Worm (Caenorhabditis elegans) whole organism, L1 larva: ENCODE measurements around the gene F15E6.4.
A peak's percentile ranks its signal among the peaks of the same experiment; 100 is the strongest.

Experiments
- C16A3.4 ChIP-seq: fragments of 150-350 bp; optimal IDR thresholded peaks from 2 replicates; lab custom pipeline; 2014; ENCODE audit warnings: missing biosample characterization, missing genetic modification characterization
- F16B12.6 ChIP-seq: fragments of 150-350 bp; optimal IDR thresholded peaks from 2 replicates; lab custom pipeline; 2014; ENCODE audit warnings: missing biosample characterization, missing genetic modification characterization
- blmp-1 ChIP-seq: fragments of 150-350 bp; optimal IDR thresholded peaks from 2 replicates; lab custom pipeline; 2014; ENCODE audit warnings: missing biosample characterization, missing genetic modification characterization
- ceh-8 ChIP-seq: fragments of 200-800 bp; sonication (Bioruptor generic); optimal IDR thresholded peaks from 2 replicates; lab custom pipeline; 2018; ENCODE audit warnings: mild to moderate bottlenecking, missing genetic modification characterization, moderate library complexity, missing compliant biosample characterization
- ceh-88 ChIP-seq: fragments of 200-800 bp; sonication (Bioruptor generic); IDR thresholded peaks from 2 replicates; pipeline ENCODE4 v1.3.6; 2022; ENCODE audit warnings: missing genetic modification characterization, missing compliant biosample characterization
- ces-1 ChIP-seq: fragments of 150-350 bp; optimal IDR thresholded peaks from 2 replicates; lab custom pipeline; 2014; ENCODE audit warnings: missing biosample characterization, missing genetic modification reagents, missing genetic modification characterization
- dpl-1 ChIP-seq, 3 experiments: fragments of 150-350 bp in 2 of 3; sonication (generic microtip) in 1 of 3; optimal IDR thresholded peaks; 2 replicates each; lab custom pipeline; 2014 to 2017; ENCODE audit warnings: missing biosample characterization in 3 of 3, missing genetic modification characterization in 3 of 3, missing genetic modification reagents in 3 of 3
- efl-1 ChIP-seq, 4 experiments: fragments of 150-350 bp; optimal IDR thresholded peaks in 3 of 4; peaks in 1 of 4; 1 replicate in 1 of 4; 2 replicates in 3 of 4; lab custom pipeline; 2014; ENCODE audit warnings: missing biosample characterization in 2 of 4, missing genetic modification characterization in 2 of 4, missing genetic modification reagents in 2 of 4
- elt-2 ChIP-seq: sonication (generic microtip); optimal IDR thresholded peaks from 2 replicates; lab custom pipeline; 2016; ENCODE audit warnings: missing genetic modification characterization, mild to moderate bottlenecking, inconsistent platforms, missing compliant biosample characterization, missing genetic modification reagents
- fkh-10 ChIP-seq: sonication (generic microtip); optimal IDR thresholded peaks from 2 replicates; lab custom pipeline; 2017; ENCODE audit warnings: missing biosample characterization, missing genetic modification reagents, missing genetic modification characterization
- fkh-4 ChIP-seq: sonication (generic microtip); optimal IDR thresholded peaks from 2 replicates; lab custom pipeline; 2016; ENCODE audit warnings: missing compliant biosample characterization, missing genetic modification characterization, borderline replicate concordance
- fkh-8 ChIP-seq: sonication (generic microtip); optimal IDR thresholded peaks from 2 replicates; lab custom pipeline; 2016; ENCODE audit warnings: mild to moderate bottlenecking, missing genetic modification characterization, missing compliant biosample characterization
- grh-1 ChIP-seq: fragments of 200-800 bp; sonication (Bioruptor generic); IDR thresholded peaks from 2 replicates; pipeline ENCODE4 v1.3.6; 2022; ENCODE audit warnings: missing genetic modification reagents, missing genetic modification characterization, missing compliant biosample characterization
- hlh-4 ChIP-seq: sonication (generic microtip); optimal IDR thresholded peaks from 2 replicates; lab custom pipeline; 2016; ENCODE audit warnings: mild to moderate bottlenecking, missing genetic modification characterization, missing compliant biosample characterization
- hpl-2 ChIP-seq: fragments of 150-350 bp; optimal IDR thresholded peaks from 2 replicates; lab custom pipeline; 2014; ENCODE audit warnings: missing biosample characterization, missing genetic modification reagents, missing genetic modification characterization
- irx-1 ChIP-seq: sonication (generic microtip); optimal IDR thresholded peaks from 2 replicates; lab custom pipeline; 2016; ENCODE audit warnings: missing genetic modification characterization, missing compliant biosample characterization
- jun-1 ChIP-seq: fragments of 150-350 bp; optimal IDR thresholded peaks from 2 replicates; lab custom pipeline; 2014; ENCODE audit warnings: missing biosample characterization, missing genetic modification reagents, missing genetic modification characterization
- lin-13 ChIP-seq: fragments of 150-350 bp; optimal IDR thresholded peaks from 2 replicates; lab custom pipeline; 2014; ENCODE audit warnings: missing biosample characterization, missing genetic modification reagents, missing genetic modification characterization
- lin-35 ChIP-seq, 2 experiments: fragments of 150-350 bp; optimal IDR thresholded peaks; 2 replicates each; lab custom pipeline; 2014; ENCODE audit warnings: missing biosample characterization in 2 of 2, missing genetic modification characterization in 2 of 2, missing genetic modification reagents in 2 of 2
- mdl-1 ChIP-seq, 2 experiments: fragments of 150-350 bp; optimal IDR thresholded peaks; 2 replicates each; lab custom pipeline; 2014 to 2017; ENCODE audit warnings: missing biosample characterization in 2 of 2, missing genetic modification characterization in 2 of 2, inconsistent platforms in 1 of 2
- mef-2 ChIP-seq: fragments of 150-350 bp; optimal IDR thresholded peaks from 2 replicates; lab custom pipeline; 2014; ENCODE audit warnings: missing biosample characterization, missing genetic modification characterization
- mep-1 ChIP-seq: fragments of 150-350 bp; optimal IDR thresholded peaks from 2 replicates; lab custom pipeline; 2014; ENCODE audit warnings: missing biosample characterization, missing genetic modification characterization
- nhr-12 ChIP-seq: sonication (generic microtip); optimal IDR thresholded peaks from 2 replicates; lab custom pipeline; 2017; ENCODE audit warnings: missing biosample characterization, missing genetic modification characterization
- nhr-47 ChIP-seq: sonication (generic microtip); optimal IDR thresholded peaks from 2 replicates; lab custom pipeline; 2016; ENCODE audit warnings: mild to moderate bottlenecking, missing genetic modification characterization, moderate library complexity, missing compliant biosample characterization
- nhr-85 ChIP-seq: sonication (generic microtip); peaks from one replicate; lab custom pipeline; 2016; ENCODE audit warnings: missing genetic modification characterization, inconsistent platforms, missing compliant biosample characterization
- pax-3 ChIP-seq: fragments of 200-800 bp; sonication (Bioruptor generic); optimal IDR thresholded peaks from 2 replicates; lab custom pipeline; 2018; ENCODE audit warnings: mild to moderate bottlenecking, missing genetic modification characterization, moderate library complexity, missing compliant biosample characterization
- snpc-4 ChIP-seq: fragments of 150-350 bp; optimal IDR thresholded peaks from 2 replicates; lab custom pipeline; 2014; ENCODE audit warnings: missing biosample characterization, missing genetic modification characterization
- snu-23 ChIP-seq: sonication (generic microtip); optimal IDR thresholded peaks from 2 replicates; lab custom pipeline; 2016; ENCODE audit warnings: missing genetic modification characterization, missing compliant biosample characterization
- sox-4 ChIP-seq: sonication (generic microtip); optimal IDR thresholded peaks from 2 replicates; lab custom pipeline; 2016; ENCODE audit warnings: missing genetic modification characterization, missing compliant biosample characterization
- sptf-1 ChIP-seq: fragments of 150-350 bp; optimal IDR thresholded peaks from 2 replicates; lab custom pipeline; 2014; ENCODE audit warnings: missing biosample characterization, missing genetic modification characterization
- sup-37 ChIP-seq: fragments of 200-800 bp; sonication (Bioruptor generic); optimal IDR thresholded peaks from 2 replicates; lab custom pipeline; 2018; ENCODE audit warnings: mild to moderate bottlenecking, missing genetic modification characterization, missing compliant biosample characterization
- swsn-7 ChIP-seq: sonication (generic microtip); optimal IDR thresholded peaks from 2 replicates; lab custom pipeline; 2016; ENCODE audit warnings: missing genetic modification characterization, missing compliant biosample characterization
- tlp-1 ChIP-seq: fragments of 150-350 bp; optimal IDR thresholded peaks from 2 replicates; lab custom pipeline; 2014; ENCODE audit warnings: missing biosample characterization, missing genetic modification characterization
- unc-30 ChIP-seq: sonication (generic microtip); optimal IDR thresholded peaks from 2 replicates; lab custom pipeline; 2017; ENCODE audit warnings: missing biosample characterization, missing genetic modification characterization
- unc-62 ChIP-seq: fragments of 150-350 bp; optimal IDR thresholded peaks from 2 replicates; lab custom pipeline; 2014; ENCODE audit warnings: missing biosample characterization, missing genetic modification reagents, missing genetic modification characterization
- unc-86 ChIP-seq: sonication (generic microtip); optimal IDR thresholded peaks from 2 replicates; lab custom pipeline; 2016; ENCODE audit warnings: missing genetic modification characterization, missing compliant biosample characterization
- unc-98 ChIP-seq: fragments of 200-800 bp; sonication (Bioruptor generic); IDR thresholded peaks from 2 replicates; pipeline ENCODE4 v1.3.6; 2022; ENCODE audit warnings: missing genetic modification characterization, missing compliant biosample characterization

F15E6.4 gene

DNA sequence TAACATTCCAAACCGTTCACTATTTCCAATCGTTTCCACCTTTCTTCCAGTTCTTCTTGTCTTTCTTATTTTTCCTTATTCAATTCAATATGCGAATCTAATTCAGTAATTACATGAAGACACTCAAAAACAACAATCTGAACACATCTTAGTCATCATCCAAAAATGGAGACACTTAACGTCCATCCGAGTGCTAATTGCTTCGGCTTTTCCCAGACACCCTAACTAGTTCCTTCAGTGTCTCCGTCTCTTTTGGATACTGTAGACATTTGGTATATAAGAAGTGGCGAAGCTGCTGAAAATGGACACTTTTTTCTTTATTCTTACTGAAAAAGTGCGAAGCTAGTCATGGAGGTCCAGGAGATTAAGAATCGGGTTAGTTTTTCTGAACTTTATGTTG, 28.3 kb upstream of the F15E6.4 start, which contains the start of gene col-33 (continued):
- no peak for TF ChIP-seq dpl-1 (GFP tag; optimal IDR thresholded peaks at IDR 0.05; lab: Kevin White, UChicago)
- TF ChIP-seq, all 84 proteins: peak for 0

ce11 chrIV:4264649-4265048, 26.6 kb upstream of the F15E6.4 start:
- TF ChIP-seq ceh-8 (GFP tag; lab: Kevin White, UChicago), result peak; percentile 74
- TF ChIP-seq mdl-1 (tag; optimal IDR thresholded peaks at IDR 0.05; lab: Kevin White, UChicago), result no peak

DNA sequence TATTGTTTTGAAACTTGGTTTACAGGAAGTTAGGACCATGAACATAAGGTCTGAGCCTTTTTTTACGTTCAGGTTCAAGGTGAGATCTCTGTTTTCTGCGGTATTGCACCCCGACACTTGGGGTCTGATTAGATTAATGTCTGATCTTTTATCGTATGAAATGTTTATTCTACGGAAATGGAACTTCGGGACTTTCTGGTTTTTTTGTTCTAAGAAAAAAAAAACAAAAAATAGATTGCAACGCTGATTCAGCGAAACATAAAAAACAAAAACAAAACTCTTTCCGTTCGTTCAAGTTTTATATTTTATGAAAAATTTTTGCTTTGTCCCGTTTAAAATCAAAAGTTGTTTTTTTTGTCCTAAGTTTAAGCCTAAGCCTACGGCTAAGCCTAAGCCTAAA, 26.1 kb upstream of the F15E6.4 start, which contains the start of gene F36A4.5:
Gene F36A4.5, plus strand, starts transcription at position 301 of the 400 bp plus-strand sequence.
- TF ChIP-seq swsn-7, result no peak
- TF ChIP-seq fkh-10 (GFP tag; lab: Kevin White, UChicago), result no peak
- no peak for TF ChIP-seq elt-2 (tag; lab: Kevin White, UChicago)
- no peak for TF ChIP-seq blmp-1 (tag; lab: Kevin White, UChicago)
- TF ChIP-seq pax-3 (tag; lab: Kevin White, UChicago), result no peak
- TF ChIP-seq efl-1 (optimal IDR thresholded peaks at IDR 0.05; lab: Kevin White, UChicago), result no peak
- TF ChIP-seq efl-1 (GFP tag; optimal IDR thresholded peaks at IDR 0.05 in 1 of 2; lab: Kevin White, UChicago), result no peak
- TF ChIP-seq ces-1, result no peak
- no peak for TF ChIP-seq jun-1 (tag; lab: Kevin White, UChicago)
- TF ChIP-seq hpl-2 (GFP tag; lab: Kevin White, UChicago), result no peak
- TF ChIP-seq grh-1 (GFP tag; lab: Robert Waterston, UW), result no peak
- TF ChIP-seq fkh-4 (tag; lab: Kevin White, UChicago), result no peak
- no peak for TF ChIP-seq lin-13 (GFP tag; lab: Kevin White, UChicago)
- no peak for TF ChIP-seq nhr-12 (tag; lab: Kevin White, UChicago)
- TF ChIP-seq unc-62 (GFP tag; lab: Kevin White, UChicago), result no peak
- TF ChIP-seq unc-30 (tag; lab: Kevin White, UChicago), result no peak

DNA sequence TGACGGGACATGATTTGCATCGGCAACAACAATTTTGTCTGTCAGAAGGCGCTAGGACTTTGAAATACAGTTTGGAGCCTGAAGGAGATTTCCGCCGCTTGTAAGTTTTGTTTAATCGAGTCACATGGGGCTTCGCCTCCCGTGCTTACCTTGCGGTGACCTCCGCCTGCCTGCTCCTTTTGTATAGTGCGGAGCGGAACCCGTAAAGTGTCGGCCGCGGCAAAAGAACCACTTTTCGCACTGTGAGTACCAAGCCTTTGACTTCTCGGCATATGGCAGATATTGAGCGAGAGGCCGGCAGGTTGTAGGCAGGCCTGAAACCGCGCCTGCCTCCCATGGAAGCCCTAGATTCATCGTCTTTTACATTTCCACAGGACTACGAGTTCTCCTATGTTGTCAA, 25.3 kb upstream of the F15E6.4 start:
- TF ChIP-seq C16A3.4 (no peak), snpc-4 (peak; percentile 63), nhr-85 (peak; percentile 37)

DNA sequence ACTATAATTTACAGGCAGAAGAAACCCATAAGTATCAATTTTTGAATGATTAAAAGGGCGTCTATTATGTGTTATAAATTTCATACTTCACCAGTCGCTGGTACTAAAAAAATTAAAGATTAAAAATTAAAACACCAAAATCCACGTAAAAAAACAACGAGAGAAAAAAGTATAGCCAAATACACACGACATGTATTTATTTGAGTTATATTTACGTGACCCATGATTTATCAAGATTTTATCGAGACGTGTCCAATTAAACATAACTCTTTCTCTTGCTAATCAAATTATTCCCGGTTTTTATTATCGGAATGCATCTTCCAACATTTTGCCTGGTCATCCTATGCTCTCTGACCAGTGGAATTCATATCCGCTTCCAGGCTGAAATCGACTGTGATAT, 24.0 kb upstream of the F15E6.4 start, which contains the start of gene F36A4.4:
Gene F36A4.4, plus strand, starts transcription at position 301 of the 400 bp plus-strand sequence.
- TF ChIP-seq mdl-1 (tag; optimal IDR thresholded peaks at IDR 0.05; lab: Kevin White, UChicago), result no peak
- no peak for TF ChIP-seq F16B12.6 (tag; lab: Kevin White, UChicago)
- no peak for TF ChIP-seq sup-37 (GFP tag; lab: Kevin White, UChicago)
- TF ChIP-seq sox-4 (tag; lab: Kevin White, UChicago), result no peak

DNA sequence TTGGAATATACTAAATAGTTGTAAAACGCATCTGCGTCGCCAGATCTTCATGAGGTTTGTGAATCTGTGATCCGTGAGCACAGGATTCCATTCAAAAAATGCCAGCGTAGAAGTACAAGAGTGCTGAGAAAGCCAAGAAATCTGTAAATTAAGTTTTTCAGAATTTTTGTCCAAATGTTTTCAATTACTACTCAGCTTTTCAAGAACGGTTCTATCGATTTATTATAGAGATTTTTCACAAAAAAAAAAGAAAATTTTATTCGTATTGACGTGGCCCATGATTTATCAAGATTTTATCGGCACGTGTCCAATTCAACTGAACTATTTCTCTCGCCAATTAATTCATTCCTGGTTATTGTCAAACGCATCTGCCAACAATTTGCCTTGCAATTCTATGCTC, 22.0 kb upstream of the F15E6.4 start, which contains the start of gene F36A4.3:
Gene F36A4.3, plus strand, starts transcription at position 301 of the 400 bp plus-strand sequence.
- no peak for TF ChIP-seq hlh-4 (tag; lab: Kevin White, UChicago)

ce11 chrIV:4270925-4271324, 20.3 kb upstream of the F15E6.4 start, which contains the start of gene F36A4.2:
Gene F36A4.2 (plus strand): TSS chrIV:4271225.
- TF ChIP-seq mep-1 (tag; lab: Kevin White, UChicago) (no peak), lin-35 (GFP tag; optimal IDR thresholded peaks at IDR 0.05; lab: Kevin White, UChicago) (no peak), unc-86 (no peak), hpl-2 (GFP tag; lab: Kevin White, UChicago) (no peak), nhr-47 (no peak), unc-62 (GFP tag; lab: Kevin White, UChicago) (no peak), hlh-4 (tag; lab: Kevin White, UChicago) (no peak), sptf-1 (tag; lab: Kevin White, UChicago) (no peak), nhr-85 (no peak), tlp-1 (tag; lab: Kevin White, UChicago) (no peak), ceh-88 (no peak), fkh-8 (tag; lab: Kevin White, UChicago) (no peak), unc-98 (no peak), irx-1 (tag; lab: Kevin White, UChicago) (no peak), F16B12.6 (tag; lab: Kevin White, UChicago) (no peak), snu-23 (GFP tag; lab: Kevin White, UChicago) (no peak), elt-2 (tag; lab: Kevin White, UChicago) (no peak), mef-2 (tag; lab: Kevin White, UChicago) (no peak)
